Worm (Caenorhabditis elegans) whole organism, young adult: ENCODE measurements around the gene bath-7.

ENCODE experiments used
- F10E7.11 ChIP-seq: sonication (generic microtip); optimal IDR thresholded peaks from 2 replicates; lab custom pipeline; 2017; ENCODE audit warnings: mild to moderate bottlenecking, missing genetic modification characterization, moderate library complexity, missing compliant biosample characterization
- F57C9.4 ChIP-seq: sonication (generic microtip); optimal IDR thresholded peaks from 2 replicates; lab custom pipeline; 2017; ENCODE audit warnings: mild to moderate bottlenecking, missing genetic modification characterization, missing compliant biosample characterization
- ama-1 ChIP-seq, 3 experiments: fragments of 150-350 bp in 1 of 3; sonication (generic microtip) in 2 of 3; optimal IDR thresholded peaks; 2 replicates each; lab custom pipeline; 2014 to 2018; ENCODE audit warnings: missing biosample characterization in 2 of 3, missing genetic modification characterization in 2 of 3, missing genetic modification reagents in 2 of 3
- nfya-1 ChIP-seq: sonication (generic microtip); optimal IDR thresholded peaks from 2 replicates; lab custom pipeline; 2017; ENCODE audit warnings: antibody characterized with exemption, missing compliant biosample characterization, missing genetic modification characterization, borderline replicate concordance; ENCODE audit not compliant: insufficient read depth

DNA sequence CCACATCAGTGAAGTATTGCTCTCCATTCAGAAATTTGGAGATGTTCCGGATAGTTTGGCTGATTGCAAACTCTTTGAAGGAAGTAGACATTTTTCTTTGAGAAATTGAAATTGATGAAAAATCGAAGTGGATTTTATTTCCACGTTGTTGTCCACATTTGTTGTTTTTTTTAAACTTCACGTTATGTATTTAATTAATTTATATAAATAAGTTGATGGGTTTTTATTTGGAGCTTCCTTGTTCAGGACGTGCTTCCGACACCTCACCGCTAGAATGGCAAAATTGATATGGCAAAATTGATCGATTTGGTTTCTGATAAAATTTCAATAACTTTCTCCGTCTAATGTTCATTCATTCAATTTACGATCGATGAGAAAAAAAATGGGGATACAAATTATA, 25.5 kb upstream of the bath-7 start, which contains the start of gene math-48:
- TF ChIP-seq F10E7.11 (no peak), nfya-1 (no peak), ama-1 (optimal IDR thresholded peaks at IDR 0.05; lab: Kevin White, UChicago) (no peak), ama-1 (GFP tag; optimal IDR thresholded peaks at IDR 0.05; lab: Kevin White, UChicago) (no peak), F57C9.4 (tag; lab: Kevin White, UChicago) (no peak)
